Worm (Caenorhabditis elegans) whole organism, L4/young adult: ENCODE data around the gene chd-3.

ENCODE experiments used
- W03F9.2 ChIP-seq: fragments of 150-350 bp; optimal IDR thresholded peaks from 2 replicates; lab custom pipeline; 2014; ENCODE audit warnings: missing biosample characterization, missing genetic modification characterization
- dao-5 ChIP-seq: sonication (generic microtip); optimal IDR thresholded peaks from 2 replicates; lab custom pipeline; 2016; ENCODE audit warnings: missing genotype, missing genetic modification characterization, moderate library complexity, missing compliant biosample characterization
- him-1 ChIP-seq: sonication (generic microtip); optimal IDR thresholded peaks from 2 replicates; lab custom pipeline; 2016; ENCODE audit warnings: missing genotype, missing genetic modification reagents, missing genetic modification characterization, missing compliant biosample characterization

Gene chd-3

DNA sequence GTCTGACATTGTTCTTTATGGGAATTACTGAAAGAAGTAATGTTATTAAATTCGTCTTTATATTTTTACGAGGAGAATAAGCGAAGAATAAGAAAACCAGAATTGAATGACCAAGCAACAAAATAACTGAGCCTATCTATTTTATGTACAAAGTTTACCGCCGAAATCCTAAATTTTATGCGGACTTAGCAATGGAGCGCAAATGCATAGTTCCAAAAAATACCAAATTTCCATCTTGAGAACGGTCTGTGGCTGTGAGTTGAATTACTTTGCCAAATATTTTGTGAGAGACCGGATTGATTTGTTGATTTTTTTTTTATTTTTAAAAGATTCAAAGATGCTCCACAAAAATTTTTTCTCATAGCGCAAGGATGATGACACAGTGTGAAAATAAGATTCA, at the start of gene chd-3:
Gene chd-3 (minus strand): TSS at position 27 of the 400 bp plus-strand sequence.
- TF ChIP-seq dao-5 (no peak), him-1 (tag; lab: Kevin White, UChicago) (no peak), W03F9.2 (tag; lab: Kevin White, UChicago) (no peak)

DNA sequence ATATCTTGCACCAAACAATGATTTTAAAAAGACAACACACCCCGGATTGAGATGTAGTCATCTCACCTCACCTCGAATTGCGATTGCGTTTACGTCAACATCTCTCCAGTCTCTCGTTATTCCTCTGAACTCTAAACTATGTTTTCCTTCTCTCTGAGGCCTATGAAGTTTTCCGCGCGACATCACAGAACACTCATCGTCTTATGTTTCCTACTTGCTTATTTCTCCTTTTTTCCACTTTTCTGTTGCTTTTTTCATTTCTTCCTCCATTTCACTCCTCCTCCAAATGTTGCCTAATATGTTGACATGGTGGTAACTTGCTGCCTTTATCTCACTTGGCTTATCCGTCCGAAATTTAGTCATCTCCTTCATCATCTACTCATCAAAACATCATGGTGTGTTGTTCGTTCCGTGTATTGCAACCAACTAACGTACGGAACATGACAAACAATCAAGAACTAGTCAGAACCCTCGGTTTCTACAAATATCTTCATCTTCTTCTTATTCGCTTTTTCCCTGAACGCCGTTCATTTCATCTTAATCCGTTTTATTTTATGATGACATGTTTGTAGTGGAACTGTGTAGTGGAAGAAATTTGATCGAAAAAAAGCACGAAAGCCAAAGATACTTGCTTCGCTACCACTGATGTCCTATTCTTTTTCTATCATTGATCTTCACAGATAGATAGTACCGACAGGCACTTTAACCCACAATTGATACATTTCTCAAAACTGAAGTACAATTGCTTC, 46.9 kb upstream of the chd-3 start:
- TF ChIP-seq W03F9.2 (tag; lab: Kevin White, UChicago) (no peak), him-1 (tag; lab: Kevin White, UChicago) (no peak), dao-5 (no peak)

DNA sequence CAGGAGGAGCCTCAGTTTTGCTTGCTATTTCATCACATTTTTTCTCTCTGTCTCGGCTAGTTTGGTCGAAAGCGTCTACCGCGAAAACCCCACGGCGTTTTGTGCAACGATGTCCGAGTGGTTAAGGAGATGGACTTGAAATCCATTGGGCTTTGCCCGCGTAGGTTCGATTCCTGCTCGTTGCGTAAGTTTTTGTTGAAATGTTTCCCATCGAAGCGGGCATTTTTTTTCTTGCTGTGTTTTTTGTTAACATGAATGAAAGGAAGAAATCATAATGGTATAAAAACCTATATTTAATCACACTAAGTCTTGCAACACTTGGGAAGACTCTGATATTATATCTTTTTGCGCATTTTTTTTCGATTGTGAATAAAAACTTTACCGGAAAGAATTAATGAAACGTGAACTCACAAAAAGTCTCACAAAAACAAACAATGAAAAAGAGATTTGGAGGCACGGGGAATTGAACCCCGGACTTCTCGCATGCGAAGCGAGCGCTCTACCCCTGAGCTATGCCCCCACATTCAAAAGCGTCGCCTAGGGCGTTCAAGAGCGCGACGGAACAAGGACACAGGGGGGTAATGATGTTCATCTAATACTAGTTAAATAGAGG, 37.5 kb upstream of the chd-3 start:
- TF ChIP-seq him-1 (tag; lab: Kevin White, UChicago) (peak; percentile 60), dao-5 (peak; percentile 46), W03F9.2 (tag; lab: Kevin White, UChicago) (peak; percentile 8)

DNA sequence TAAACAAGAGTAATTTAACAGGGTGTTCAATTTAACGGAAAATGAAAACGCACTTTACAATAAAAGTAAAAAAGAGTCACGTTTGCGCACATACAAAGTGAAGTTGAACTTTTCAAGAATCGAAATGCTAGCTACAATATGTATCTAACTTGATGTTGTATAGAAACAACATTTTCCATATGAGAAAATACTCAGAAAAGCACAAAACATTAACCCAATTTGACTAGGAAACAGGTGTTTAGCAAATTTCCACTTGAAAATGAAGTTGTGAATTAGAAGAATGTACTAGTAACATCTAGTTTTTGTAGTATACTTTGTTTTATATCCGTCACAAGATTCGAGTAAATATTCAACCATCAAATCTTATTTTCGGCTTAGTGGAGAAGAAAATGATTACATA, 32.5 kb upstream of the chd-3 start, which contains the start of gene gpc-1:
Gene gpc-1 (minus strand): TSS at position 117 of the 400 bp plus-strand sequence.
- TF ChIP-seq him-1 (tag; lab: Kevin White, UChicago) (no peak), W03F9.2 (tag; lab: Kevin White, UChicago) (no peak), dao-5 (no peak)

DNA sequence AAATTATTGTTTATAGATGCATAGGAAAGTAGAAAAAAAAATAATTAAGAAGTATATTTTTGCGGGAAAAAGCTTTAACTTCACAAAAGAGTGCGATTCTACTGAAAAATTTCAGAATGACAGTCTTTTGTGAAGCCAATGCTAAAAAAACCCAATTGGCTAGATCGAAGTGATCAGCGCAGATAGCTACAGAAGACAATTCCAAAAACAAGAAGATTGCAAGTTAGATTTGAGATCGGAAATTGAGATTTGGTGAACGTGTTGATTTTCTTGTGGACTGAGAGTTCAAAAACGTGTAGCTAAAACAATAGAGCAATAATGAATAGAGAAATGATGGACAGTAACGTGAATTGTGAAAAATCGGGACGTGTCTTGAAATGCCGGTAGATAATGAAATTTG, 28.8 kb upstream of the chd-3 start:
- TF ChIP-seq him-1 (tag; lab: Kevin White, UChicago) (no peak), W03F9.2 (tag; lab: Kevin White, UChicago) (no peak), dao-5 (no peak)

DNA sequence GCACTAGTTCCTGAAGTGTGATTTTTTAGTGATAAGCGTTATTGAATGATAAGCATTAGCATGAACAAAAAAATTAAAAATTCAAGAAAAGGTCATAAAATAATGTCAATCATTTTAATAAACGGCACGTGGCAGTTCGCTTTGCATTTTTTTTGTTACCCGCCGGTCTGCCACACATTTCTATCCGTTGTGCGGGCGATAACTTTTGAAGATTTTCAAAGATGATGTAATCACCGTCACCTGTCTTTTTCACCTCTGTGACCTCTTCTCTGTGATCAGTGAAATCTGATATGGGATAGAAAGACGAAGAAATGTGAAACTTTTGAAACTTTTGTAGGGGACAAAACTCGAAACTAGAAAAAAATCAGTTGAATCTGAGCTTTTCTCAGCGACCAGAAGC, 25.5 kb upstream of the chd-3 start:
- TF ChIP-seq W03F9.2 (tag; lab: Kevin White, UChicago) (no peak), him-1 (tag; lab: Kevin White, UChicago) (no peak), dao-5 (no peak)

DNA sequence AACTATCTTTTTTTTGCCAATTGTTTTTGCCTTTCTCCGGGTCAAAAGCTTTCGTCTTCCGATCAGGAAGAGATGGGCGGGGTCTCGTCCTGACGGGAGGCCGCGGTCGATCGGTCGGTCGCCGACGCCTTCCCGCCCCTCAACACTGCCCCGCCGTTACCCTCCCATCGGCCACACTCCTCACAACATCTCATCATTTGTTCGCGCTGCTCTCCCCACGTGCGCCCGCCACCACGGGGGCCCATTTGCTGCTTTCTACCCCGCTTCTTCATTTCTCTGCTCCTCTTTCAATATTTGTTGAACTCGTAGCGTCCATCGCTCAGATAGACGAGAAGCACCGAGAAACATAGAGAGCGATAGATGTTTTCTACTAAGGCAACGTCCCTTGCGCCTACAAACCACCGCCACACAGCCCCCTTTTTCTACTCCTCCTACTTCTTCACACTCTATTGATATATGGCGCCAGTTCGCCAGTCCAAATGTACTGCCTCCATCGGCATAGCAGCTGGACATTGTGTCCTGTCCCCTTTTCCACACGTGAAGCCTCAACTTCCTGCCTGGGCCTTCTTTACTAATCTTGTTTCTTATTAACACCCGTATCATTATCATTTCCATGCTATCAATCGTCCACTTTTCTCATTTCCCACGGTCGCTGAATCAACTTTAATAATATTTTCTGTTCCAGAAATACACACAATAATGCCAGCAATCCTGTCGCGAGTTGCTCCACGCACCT, 24.6 kb upstream of the chd-3 start, which contains the start of gene bcat-1:
Gene bcat-1 (plus strand): TSS at position 686 of the 736 bp plus-strand sequence.
- no peak for TF ChIP-seq W03F9.2 (tag; lab: Kevin White, UChicago)
- peak; percentile 16 for TF ChIP-seq him-1 (tag; lab: Kevin White, UChicago)

DNA sequence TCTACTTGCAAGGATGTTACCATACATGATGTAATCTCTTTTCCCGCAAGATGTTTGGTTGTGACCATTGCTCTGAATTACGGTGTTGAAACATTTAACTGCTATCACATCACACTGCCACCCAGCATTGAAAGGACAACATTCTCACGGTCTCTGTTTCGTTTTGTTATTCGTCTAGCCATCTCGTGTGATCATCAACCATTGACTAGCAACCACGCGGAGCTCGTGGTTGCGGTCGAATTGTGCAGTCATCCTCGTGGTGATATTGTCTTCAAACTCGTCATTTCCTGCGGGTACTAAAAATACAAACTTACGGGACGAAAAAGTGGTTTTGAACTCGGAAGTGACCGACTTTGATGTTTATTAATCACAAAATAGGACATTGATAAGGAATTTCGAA, 23.2 kb upstream of the chd-3 start:
- TF ChIP-seq him-1 (tag; lab: Kevin White, UChicago) (no peak), W03F9.2 (tag; lab: Kevin White, UChicago) (no peak), dao-5 (no peak)

DNA sequence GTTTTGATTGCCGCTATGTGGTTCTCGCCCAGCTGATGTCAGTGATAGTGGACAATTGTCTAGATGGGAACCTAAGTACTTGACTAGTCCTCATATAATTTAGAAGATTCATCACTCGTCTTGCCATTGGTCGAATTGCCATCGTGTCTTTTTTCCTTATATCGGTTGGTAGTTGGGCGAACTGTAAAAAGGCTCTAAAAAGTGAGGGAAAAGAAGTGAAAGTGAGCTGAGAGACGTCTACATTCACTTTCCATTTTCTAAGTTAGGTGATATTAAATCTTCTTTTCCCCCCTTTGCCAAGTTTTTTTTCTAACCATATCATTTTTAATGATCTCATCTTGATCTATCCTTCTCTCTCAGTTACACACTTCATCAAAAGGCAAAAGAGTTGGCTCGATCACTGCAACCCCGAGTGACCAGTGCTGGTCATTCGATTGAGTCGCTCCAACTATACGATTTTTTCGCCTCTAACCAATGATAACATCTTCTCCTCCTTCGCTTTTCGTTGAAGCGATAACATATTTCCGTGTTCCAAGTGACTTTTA, 22.5 kb upstream of the chd-3 start:
- no peak for TF ChIP-seq dao-5
- no peak for TF ChIP-seq W03F9.2 (tag; lab: Kevin White, UChicago)

DNA sequence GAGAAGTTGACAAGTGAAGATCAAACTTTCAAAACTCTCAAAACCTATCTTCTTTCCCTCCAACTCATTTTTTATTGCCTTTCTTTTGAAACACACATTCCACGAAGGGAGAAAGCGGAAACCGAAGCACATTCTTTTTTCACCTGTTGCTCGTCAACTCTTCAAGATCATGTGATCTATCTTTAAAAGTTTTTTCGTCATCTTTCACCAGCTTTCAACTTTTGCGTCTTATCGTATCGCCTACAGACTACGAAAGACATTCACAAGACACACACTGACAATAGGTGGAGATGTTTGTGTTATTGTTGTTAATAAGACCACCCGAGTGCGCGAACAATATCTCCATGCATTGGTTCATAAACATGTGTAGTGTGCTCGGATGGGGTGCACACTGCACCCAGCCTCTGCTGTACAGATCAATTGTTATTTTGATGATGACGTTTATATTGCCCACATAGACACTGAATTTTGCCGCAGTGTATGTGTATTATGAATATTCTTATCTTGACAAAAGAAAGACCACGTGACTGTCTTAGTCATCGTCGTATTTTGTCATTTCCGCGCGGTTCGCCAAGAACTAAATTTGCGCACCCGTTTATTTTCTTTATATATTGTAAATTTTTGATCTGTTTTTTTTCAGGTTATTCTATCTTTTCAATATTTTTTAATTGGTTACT, 21.4 kb upstream of the chd-3 start:
- TF ChIP-seq W03F9.2 (tag; lab: Kevin White, UChicago) (no peak), him-1 (tag; lab: Kevin White, UChicago) (no peak), dao-5 (no peak)

DNA sequence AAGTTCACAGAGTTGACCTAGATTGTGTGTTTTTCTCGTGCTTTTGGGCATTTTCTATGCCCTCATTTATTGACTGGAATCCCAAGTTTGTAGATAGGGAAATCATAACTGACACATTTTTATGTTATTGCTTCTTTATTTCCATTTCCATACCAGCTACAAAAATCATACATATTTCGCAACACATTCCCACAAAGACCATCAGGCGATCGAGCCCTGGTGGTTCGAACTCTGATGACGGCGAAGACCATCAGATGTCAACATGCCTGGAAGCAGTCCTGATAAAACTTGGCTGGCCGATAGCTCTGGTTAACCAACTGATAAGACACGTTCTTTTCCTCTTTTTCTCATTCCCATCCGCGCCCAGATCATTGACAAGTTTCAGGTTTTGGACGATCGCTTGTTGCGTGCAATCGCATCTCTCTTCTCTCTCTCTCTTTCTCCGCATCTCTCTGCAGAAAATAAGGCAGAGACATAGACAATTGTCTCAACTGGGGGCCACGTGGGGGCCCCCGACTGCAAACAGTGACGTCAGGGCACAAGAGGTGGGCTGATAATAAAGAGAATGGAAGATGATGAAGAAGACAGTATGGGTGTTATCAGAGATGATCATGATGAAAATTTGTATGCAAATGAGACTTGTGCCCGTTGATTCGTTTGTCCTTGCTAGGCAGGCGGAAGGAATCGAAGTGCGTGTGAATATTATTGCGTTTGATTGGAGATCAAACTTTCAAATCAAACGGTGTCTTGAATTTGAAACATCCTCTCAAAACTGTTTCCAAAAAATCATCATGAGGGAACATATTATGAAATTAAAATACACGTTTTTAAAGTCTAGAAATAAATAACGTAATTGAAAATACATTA, 19.9 kb upstream of the chd-3 start:
- TF ChIP-seq W03F9.2 (tag; lab: Kevin White, UChicago) (no peak), dao-5 (peak; percentile 48)

DNA sequence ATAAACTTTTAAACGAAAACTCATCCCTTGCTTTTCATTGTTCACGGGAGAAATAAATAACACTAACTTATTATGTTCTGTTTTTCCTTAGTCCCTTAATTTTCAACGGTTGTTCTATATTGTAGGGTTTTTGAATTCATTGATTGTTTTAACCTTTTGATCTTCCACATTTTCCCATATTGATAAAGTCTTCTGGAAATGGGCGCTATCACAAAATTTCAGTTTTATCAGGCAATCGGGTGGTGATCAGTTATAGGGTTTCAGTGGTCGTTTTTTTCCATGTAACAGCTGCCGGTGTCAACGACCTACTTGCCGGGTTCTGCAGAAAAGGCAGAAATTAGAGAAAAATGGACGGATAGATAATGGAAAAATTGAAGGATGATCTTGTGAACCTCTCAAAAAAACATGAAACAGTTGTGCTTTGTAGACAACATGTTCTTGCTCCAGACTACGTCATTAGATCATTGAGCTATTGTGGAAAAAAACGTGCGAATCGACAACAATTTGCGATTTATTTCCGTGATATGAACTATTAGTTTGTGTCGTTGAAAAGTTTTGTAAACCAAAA, 17.5 kb upstream of the chd-3 start:
- TF ChIP-seq W03F9.2 (tag; lab: Kevin White, UChicago) (no peak), dao-5 (no peak), him-1 (tag; lab: Kevin White, UChicago) (no peak)
